Fruit fly (Drosophila melanogaster): ENCODE data around the gene CG14143.
A peak's percentile ranks its signal among the peaks of the same experiment; 100 is the strongest.

The CG14143 gene

dm6 chr3L:11148478-11149251 is 13.9 kb downstream of the CG14143 start (continued):
- TF ChIP-seq CG4282 (GFP tag; optimal IDR thresholded peaks at IDR 0.05) (no peak), Fer2 (tag; optimal IDR thresholded peaks at IDR 0.05) (no peak), CG17328 (GFP tag; IDR thresholded peaks at IDR 0.05) (peak; percentile 27; the same call in 1 of the 2 replicates), CG2678 (tag; optimal IDR thresholded peaks at IDR 0.05) (peak; percentile 65), CG4617 (GFP tag; optimal IDR thresholded peaks at IDR 0.05; ENCODE audit: borderline replicate concordance) (no peak), CG15479 (GFP tag; optimal IDR thresholded peaks at IDR 0.05) (no peak), CG6689 (GFP tag; IDR thresholded peaks at IDR 0.05) (peak; percentile 57; the same call in 1 of the 2 replicates), ewg (GFP tag; optimal IDR thresholded peaks at IDR 0.05) (peak; percentile 5), HLHmδ (GFP tag; optimal IDR thresholded peaks at IDR 0.05) (no peak), Doc3 (GFP tag; IDR thresholded peaks at IDR 0.05; ENCODE audit: partially characterized antibody) (no peak), Dbx (GFP tag; IDR thresholded peaks at IDR 0.05) (no peak), salm (tag; optimal IDR thresholded peaks at IDR 0.05) (no peak), CG10979 (tag; optimal IDR thresholded peaks at IDR 0.05) (peak; percentile 81), grau (tag; optimal IDR thresholded peaks at IDR 0.05) (peak; percentile 49), stc (GFP tag; IDR thresholded peaks at IDR 0.05) (no peak), Nf-YA (GFP tag; IDR thresholded peaks at IDR 0.05) (no peak), Ada2b (GFP tag; IDR thresholded peaks at IDR 0.05) (0 out of 2 replicates have a peak, but pooled peaks have one; percentile 21), CG7987 (GFP tag; optimal IDR thresholded peaks at IDR 0.05) (no peak), exex (tag; optimal IDR thresholded peaks at IDR 0.05) (no peak), CG13624 (GFP tag; optimal IDR thresholded peaks at IDR 0.05) (no peak), trem (tag; optimal IDR thresholded peaks at IDR 0.05) (peak; percentile 35), sob (GFP tag; IDR thresholded peaks at IDR 0.05) (no peak), Poxn (GFP tag; IDR thresholded peaks at IDR 0.05) (no peak), CG30431 (GFP tag; optimal IDR thresholded peaks at IDR 0.05) (no peak), disco-r (GFP tag; optimal IDR thresholded peaks at IDR 0.05) (no peak), Fer3 (tag; optimal IDR thresholded peaks at IDR 0.05) (peak; percentile 6), CG18599 (GFP tag; optimal IDR thresholded peaks at IDR 0.05) (peak; percentile 48), Hr51 (GFP tag; optimal IDR thresholded peaks at IDR 0.05) (peak in 1 of 2 experiments; percentile 65), CG8359 (GFP tag; optimal IDR thresholded peaks at IDR 0.05; ENCODE audit: borderline replicate concordance) (peak; percentile 15), Bteb2 (GFP tag; optimal IDR thresholded peaks at IDR 0.05) (no peak), kah (GFP tag; optimal IDR thresholded peaks at IDR 0.05) (no peak), CG18619 (GFP tag; optimal IDR thresholded peaks at IDR 0.05) (peak; percentile 3), Meics (GFP tag; optimal IDR thresholded peaks at IDR 0.05) (peak; percentile 26), NC2α (GFP tag; optimal IDR thresholded peaks at IDR 0.05) (no peak), pita (GFP tag; optimal IDR thresholded peaks at IDR 0.05) (no peak), slbo (GFP tag; IDR thresholded peaks at IDR 0.05) (no peak), zen (tag; optimal IDR thresholded peaks at IDR 0.05) (no peak), eyg (GFP tag; optimal IDR thresholded peaks at IDR 0.05) (no peak), pan (optimal IDR thresholded peaks at IDR 0.05) (no peak), pan (GFP tag; optimal IDR thresholded peaks at IDR 0.05 in 1 of 2, IDR thresholded peaks at IDR 0.05 in 1 of 2) (peak in 1 of 2 experiments; percentile 52), CG1024 (GFP tag; IDR thresholded peaks at IDR 0.05) (no peak), tll (GFP tag; optimal IDR thresholded peaks at IDR 0.05) (no peak), chm (GFP tag; IDR thresholded peaks at IDR 0.05) (no peak), Dad (GFP tag; optimal IDR thresholded peaks at IDR 0.05) (no peak), pho (GFP tag; optimal IDR thresholded peaks at IDR 0.05) (no peak), bbx (GFP tag; IDR thresholded peaks at IDR 0.05; ENCODE audit: partially characterized antibody) (no peak), Xbp1 (GFP tag; optimal IDR thresholded peaks at IDR 0.05) (peak; percentile 37), CG10321 (GFP tag; IDR thresholded peaks at IDR 0.05) (no peak), az2 (GFP tag; optimal IDR thresholded peaks at IDR 0.05) (peak; percentile 27)

All from whole organism, embryonic.